Fruit fly (Drosophila melanogaster) whole organism, embryonic: Measurements from ENCODE around the gene Hacd1.

Experiments
- Asciz ChIP-seq: fragments of 200-800 bp; sonication (Bioruptor generic); optimal IDR thresholded peaks from 2 replicates; lab custom pipeline; 2017; ENCODE audit warnings: missing biosample characterization, mild to moderate bottlenecking, missing genetic modification characterization, missing genetic modification reagents
- Atf3 ChIP-seq: fragments of 200-800 bp; sonication (Bioruptor generic); optimal IDR thresholded peaks from 3 replicates; lab custom pipeline; 2016; ENCODE audit warnings: missing biosample characterization, missing genetic modification characterization
- Bgb ChIP-seq: fragments of 200-800 bp; sonication (Bioruptor generic); IDR thresholded peaks from 2 replicates; pipeline ENCODE4 v1.3.6; 2022; ENCODE audit warnings: missing biosample characterization, missing genetic modification characterization; ENCODE audit not compliant: partially characterized antibody
- CG10462 ChIP-seq: fragments of 200-800 bp; sonication (Bioruptor generic); optimal IDR thresholded peaks from 2 replicates; lab custom pipeline; 2016; ENCODE audit warnings: missing biosample characterization, missing genetic modification characterization
- CG10543 ChIP-seq: fragments of 200-800 bp; sonication (Bioruptor generic); optimal IDR thresholded peaks from 3 replicates; lab custom pipeline; 2017; ENCODE audit warnings: missing biosample characterization, mild to moderate bottlenecking, missing genetic modification characterization, moderate library complexity
- CG11504 ChIP-seq: fragments of 200-800 bp; sonication (Bioruptor generic); optimal IDR thresholded peaks from 3 replicates; lab custom pipeline; 2019; ENCODE audit warnings: missing biosample characterization, mild to moderate bottlenecking, missing genetic modification characterization, moderate library complexity
- CG12104 ChIP-seq: fragments of 200-800 bp; sonication (Bioruptor generic); optimal IDR thresholded peaks from 3 replicates; lab custom pipeline; 2016; ENCODE audit warnings: missing biosample characterization, missing genetic modification characterization
- CG14710 ChIP-seq: fragments of 200-800 bp; sonication (Bioruptor generic); optimal IDR thresholded peaks from 3 replicates; lab custom pipeline; 2019; ENCODE audit warnings: missing biosample characterization, mild to moderate bottlenecking, missing genetic modification characterization, moderate library complexity
- CG17328 ChIP-seq: fragments of 200-800 bp; sonication (Bioruptor generic); IDR thresholded peaks from 2 replicates; pipeline ENCODE4 v1.3.6; 2022; ENCODE audit warnings: missing biosample characterization, missing genetic modification characterization
- CG18476 ChIP-seq: fragments of 200-800 bp; sonication (Bioruptor generic); optimal IDR thresholded peaks from 2 replicates; lab custom pipeline; 2016; ENCODE audit warnings: missing biosample characterization, mild to moderate bottlenecking, missing genetic modification characterization
- CG2678 ChIP-seq: fragments of 200-800 bp; sonication (Bioruptor generic); optimal IDR thresholded peaks from 3 replicates; lab custom pipeline; 2019; ENCODE audit warnings: missing biosample characterization, mild to moderate bottlenecking, missing genetic modification characterization, moderate library complexity
- CG2712 ChIP-seq: fragments of 200-800 bp; optimal IDR thresholded peaks from 3 replicates; lab custom pipeline; 2019; ENCODE audit warnings: missing biosample characterization, mild to moderate bottlenecking, missing genetic modification characterization, moderate library complexity
- CG30403 ChIP-seq: fragments of 200-800 bp; sonication (Bioruptor generic); optimal IDR thresholded peaks from 3 replicates; lab custom pipeline; 2016; ENCODE audit warnings: missing biosample characterization, missing genetic modification characterization
- CG33213 ChIP-seq: fragments of 200-800 bp; sonication (Bioruptor generic); optimal IDR thresholded peaks from 3 replicates; lab custom pipeline; 2016; ENCODE audit warnings: missing biosample characterization, missing genetic modification characterization
- CG33557 ChIP-seq: fragments of 200-800 bp; sonication (Bioruptor generic); optimal IDR thresholded peaks from 2 replicates; lab custom pipeline; 2019; ENCODE audit warnings: missing biosample characterization, mild to moderate bottlenecking, missing genetic modification characterization, moderate library complexity
- CG4328 ChIP-seq: fragments of 200-800 bp; sonication (Bioruptor generic); optimal IDR thresholded peaks from 3 replicates; lab custom pipeline; 2017; ENCODE audit warnings: missing biosample characterization, missing genetic modification reagents, missing genetic modification characterization
- CG43689 ChIP-seq: fragments of 200-800 bp; sonication (Bioruptor generic); IDR thresholded peaks from 2 replicates; pipeline ENCODE4 v1.3.6; 2022; ENCODE audit warnings: missing biosample characterization, missing genetic modification characterization
- CG4707 ChIP-seq: fragments of 200-800 bp; sonication (Bioruptor generic); optimal IDR thresholded peaks from 2 replicates; lab custom pipeline; 2018; ENCODE audit warnings: missing biosample characterization, mild to moderate bottlenecking, missing genetic modification characterization, moderate library complexity
- CG6765 ChIP-seq: fragments of 200-800 bp; sonication (Bioruptor generic); optimal IDR thresholded peaks from 3 replicates; lab custom pipeline; 2017; ENCODE audit warnings: missing biosample characterization, mild to moderate bottlenecking, missing genetic modification characterization
- Deaf1 ChIP-seq: fragments of 200-800 bp; optimal IDR thresholded peaks from 3 replicates; lab custom pipeline; 2019; ENCODE audit warnings: missing biosample characterization, mild to moderate bottlenecking, missing genetic modification characterization, moderate library complexity
- Dek ChIP-seq: fragments of 200-800 bp; sonication (Bioruptor generic); optimal IDR thresholded peaks from 3 replicates; lab custom pipeline; 2019; ENCODE audit warnings: missing biosample characterization, mild to moderate bottlenecking, missing genetic modification characterization, moderate library complexity
- Dfd ChIP-seq, 2 experiments: fragments of >200 bp; optimal IDR thresholded peaks; 2 replicates each; lab custom pipeline; 2017; ENCODE audit warnings: missing biosample characterization in 2 of 2, missing genetic modification characterization in 2 of 2
- E2f1 ChIP-seq: fragments of 200-800 bp; sonication (Bioruptor generic); IDR thresholded peaks from 2 replicates; pipeline ENCODE4 v1.3.6; 2022; ENCODE audit warnings: missing biosample characterization, missing genetic modification characterization
- Fer1 ChIP-seq: fragments of 200-800 bp; sonication (Bioruptor generic); optimal IDR thresholded peaks from 2 replicates; lab custom pipeline; 2017; ENCODE audit warnings: missing biosample characterization, mild to moderate bottlenecking, missing genetic modification characterization
- Fer3 ChIP-seq: fragments of 200-800 bp; sonication (Bioruptor generic); optimal IDR thresholded peaks from 2 replicates; lab custom pipeline; 2018; ENCODE audit warnings: missing biosample characterization, mild to moderate bottlenecking, missing genetic modification characterization, moderate library complexity
- Hr51 ChIP-seq, 2 experiments: fragments of 200-800 bp; sonication (Bioruptor generic); optimal IDR thresholded peaks; 2 replicates in 1 of 2; 3 replicates in 1 of 2; lab custom pipeline; 2016 to 2018; ENCODE audit warnings: missing biosample characterization in 2 of 2, missing genetic modification characterization in 2 of 2, mild to moderate bottlenecking in 1 of 2, moderate library complexity in 1 of 2
- Hsf ChIP-seq: fragments of 200-800 bp; sonication (Bioruptor generic); optimal IDR thresholded peaks from 3 replicates; lab custom pipeline; 2016; ENCODE audit warnings: missing biosample characterization, missing genetic modification characterization
- Lhr ChIP-seq: fragments of 200-800 bp; sonication (Bioruptor generic); optimal IDR thresholded peaks from 3 replicates; lab custom pipeline; 2017; ENCODE audit warnings: mild to moderate bottlenecking, missing biosample characterization, missing genetic modification reagents, missing genetic modification characterization
- MBD-R2 ChIP-seq: fragments of 200-800 bp; sonication (Bioruptor generic); IDR thresholded peaks from 2 replicates; pipeline ENCODE4 v1.3.6; 2022; ENCODE audit warnings: missing biosample characterization, missing genetic modification characterization
- Meics ChIP-seq: fragments of 200-800 bp; sonication (Bioruptor generic); optimal IDR thresholded peaks from 2 replicates; lab custom pipeline; 2017; ENCODE audit warnings: missing biosample characterization, mild to moderate bottlenecking, missing genetic modification characterization
- NK7.1 ChIP-seq: fragments of 200-800 bp; sonication (Bioruptor generic); optimal IDR thresholded peaks from 3 replicates; lab custom pipeline; 2016; ENCODE audit warnings: missing biosample characterization, missing genetic modification characterization
- Xbp1 ChIP-seq: fragments of 200-800 bp; sonication (Bioruptor generic); optimal IDR thresholded peaks from 3 replicates; lab custom pipeline; 2016; ENCODE audit warnings: missing biosample characterization, mild to moderate bottlenecking, missing genetic modification characterization
- ab ChIP-seq: fragments of 200-800 bp; sonication (Bioruptor generic); optimal IDR thresholded peaks from 2 replicates; lab custom pipeline; 2016; ENCODE audit warnings: missing biosample characterization, missing genetic modification characterization
- ara ChIP-seq: fragments of 200-800 bp; sonication (Bioruptor generic); IDR thresholded peaks from 2 replicates; pipeline ENCODE4 v1.3.6; 2022; ENCODE audit warnings: missing biosample characterization, missing genetic modification characterization
- bab2 ChIP-seq: fragments of 200-800 bp; sonication (Bioruptor generic); optimal IDR thresholded peaks from 2 replicates; lab custom pipeline; 2016; ENCODE audit warnings: missing biosample characterization, missing genetic modification characterization
- chm ChIP-seq: fragments of 200-800 bp; sonication (Bioruptor generic); IDR thresholded peaks from 2 replicates; pipeline ENCODE4 v1.3.6; 2022; ENCODE audit warnings: missing biosample characterization, missing genetic modification characterization
- crp ChIP-seq, 2 experiments: fragments of 200-800 bp; sonication (Bioruptor generic); optimal IDR thresholded peaks; 2 replicates in 1 of 2; 3 replicates in 1 of 2; lab custom pipeline; 2017; ENCODE audit warnings: missing biosample characterization in 2 of 2, missing genetic modification characterization in 2 of 2, mild to moderate bottlenecking in 1 of 2, moderate library complexity in 1 of 2
- dmrt99B ChIP-seq: fragments of 200-800 bp; sonication (Bioruptor generic); optimal IDR thresholded peaks from 2 replicates; lab custom pipeline; 2018; ENCODE audit warnings: missing biosample characterization, mild to moderate bottlenecking, missing genetic modification characterization, moderate library complexity
- dpn ChIP-seq, 2 experiments: fragments of 200-800 bp; sonication (Bioruptor generic); optimal IDR thresholded peaks; 3 replicates each; lab custom pipeline; 2016; ENCODE audit warnings: missing biosample characterization in 2 of 2, missing genetic modification characterization in 2 of 2
- ems ChIP-seq: fragments of 200-800 bp; sonication (Bioruptor generic); optimal IDR thresholded peaks from 3 replicates; lab custom pipeline; 2016; ENCODE audit warnings: missing biosample characterization, missing genetic modification characterization
- ftz-f1 ChIP-seq: fragments of 200-800 bp; sonication (Bioruptor generic); optimal IDR thresholded peaks from 2 replicates; lab custom pipeline; 2016; ENCODE audit warnings: missing biosample characterization, missing genetic modification characterization
- gcm ChIP-seq: fragments of 200-800 bp; sonication (Bioruptor generic); optimal IDR thresholded peaks from 2 replicates; lab custom pipeline; 2019; ENCODE audit warnings: missing biosample characterization, mild to moderate bottlenecking, missing genetic modification characterization, moderate library complexity
- gro ChIP-seq: fragments of 200-800 bp; sonication (Bioruptor generic); optimal IDR thresholded peaks from 2 replicates; lab custom pipeline; 2016; ENCODE audit warnings: missing biosample characterization, missing genetic modification characterization
- nom ChIP-seq: fragments of 200-800 bp; sonication (Bioruptor generic); optimal IDR thresholded peaks from 2 replicates; lab custom pipeline; 2017; ENCODE audit warnings: missing biosample characterization, missing genetic modification characterization, mild to moderate bottlenecking, moderate library complexity, missing genetic modification reagents
- schlank ChIP-seq: fragments of 200-800 bp; sonication (Bioruptor generic); optimal IDR thresholded peaks from 2 replicates; lab custom pipeline; 2018; ENCODE audit warnings: missing biosample characterization, mild to moderate bottlenecking, missing genetic modification characterization
- sob ChIP-seq: fragments of 200-800 bp; sonication (Bioruptor generic); IDR thresholded peaks from 2 replicates; pipeline ENCODE4 v1.3.6; 2022; ENCODE audit warnings: missing biosample characterization, missing genetic modification characterization
- wek ChIP-seq: fragments of 200-800 bp; sonication (Bioruptor generic); optimal IDR thresholded peaks from 3 replicates; lab custom pipeline; 2018; ENCODE audit warnings: missing biosample characterization, mild to moderate bottlenecking, missing genetic modification characterization, moderate library complexity
- z ChIP-seq: fragments of 200-800 bp; sonication (Bioruptor generic); IDR thresholded peaks from 3 replicates; pipeline ENCODE4 v1.3.6; 2022; ENCODE audit warnings: missing biosample characterization, missing genetic modification characterization

Gene Hacd1

dm6 chr2L:12002922-12003791 lies 1.1 kb upstream of the Hacd1 start (continued):
- no peak for TF ChIP-seq CG17328 (GFP tag; lab: Robert Waterston, UW)
- peak in 1 of 2 experiments; percentile 51 for TF ChIP-seq Hr51 (GFP tag; optimal IDR thresholded peaks at IDR 0.05; lab: Kevin White, UChicago)
- TF ChIP-seq Xbp1 (GFP tag; lab: Kevin White, UChicago): peak; percentile 63
- TF ChIP-seq CG30403 (GFP tag; lab: Kevin White, UChicago): peak; percentile 55
- TF ChIP-seq Dek (tag; lab: Kevin White, UChicago): peak; percentile 43
- TF ChIP-seq ftz-f1: peak; percentile 97
- peak; percentile 33 for TF ChIP-seq CG11504
- TF ChIP-seq gro (GFP tag; lab: Kevin White, UChicago): peak; percentile 72
- no peak for TF ChIP-seq Atf3
- TF ChIP-seq wek (GFP tag; lab: Kevin White, UChicago): peak; percentile 0
- TF ChIP-seq CG14710: no peak
- peak in 1 of 2 experiments; percentile 58 for TF ChIP-seq crp (GFP tag; optimal IDR thresholded peaks at IDR 0.05; lab: Kevin White, UChicago)
- TF ChIP-seq CG10543 (GFP tag; lab: Kevin White, UChicago): peak; percentile 99
- peak; percentile 38 to 41 for TF ChIP-seq dpn (GFP tag; optimal IDR thresholded peaks at IDR 0.05; lab: Kevin White, UChicago)
- peak; percentile 22 for TF ChIP-seq CG4328 (GFP tag; lab: Kevin White, UChicago)
- TF ChIP-seq CG33213 (GFP tag; lab: Kevin White, UChicago): peak; percentile 10
- peak; percentile 25 for TF ChIP-seq bab2 (GFP tag; lab: Kevin White, UChicago)
- peak; percentile 100 for TF ChIP-seq CG4707
- peak; percentile 63 for TF ChIP-seq CG2712 (tag; lab: Kevin White, UChicago)
- TF ChIP-seq CG6765 (GFP tag; lab: Kevin White, UChicago): peak; percentile 15
- peak; percentile 49 for TF ChIP-seq CG2678
- peak; percentile 92 for TF ChIP-seq Fer1
- no peak for TF ChIP-seq E2f1 (GFP tag; lab: Robert Waterston, UW)
- no peak for TF ChIP-seq Asciz (GFP tag; lab: Kevin White, UChicago)
- TF ChIP-seq CG12104 (GFP tag; lab: Kevin White, UChicago): peak; percentile 1
- peak; percentile 95 for TF ChIP-seq Lhr
- peak; percentile 8 for TF ChIP-seq schlank (tag; lab: Kevin White, UChicago)
- TF ChIP-seq NK7.1 (GFP tag; lab: Kevin White, UChicago): no peak
- TF ChIP-seq Deaf1: peak; percentile 94
- peak; percentile 1 for TF ChIP-seq ems
- TF ChIP-seq z (GFP tag; lab: Robert Waterston, UW): no peak
- no peak for TF ChIP-seq MBD-R2 (GFP tag; lab: Robert Waterston, UW)
- peak; percentile 31 for TF ChIP-seq Meics (GFP tag; lab: Kevin White, UChicago)
- TF ChIP-seq dmrt99B (tag; lab: Kevin White, UChicago): peak; percentile 44
- TF ChIP-seq ara: no peak
- TF ChIP-seq gcm (GFP tag; lab: Kevin White, UChicago): peak; percentile 94
- TF ChIP-seq CG43689 (GFP tag; lab: Robert Waterston, UW): no peak
- peak; percentile 0 for TF ChIP-seq CG33557 (GFP tag; lab: Kevin White, UChicago)
- peak; percentile 11 for TF ChIP-seq Hsf
- peak; percentile 60 for TF ChIP-seq nom (GFP tag; lab: Kevin White, UChicago)
- TF ChIP-seq ab (GFP tag; lab: Kevin White, UChicago): no peak
- TF ChIP-seq Bgb (GFP tag; lab: Robert Waterston, UW): no peak
- TF ChIP-seq chm (GFP tag; lab: Robert Waterston, UW): no peak
- peak; percentile 4 for TF ChIP-seq CG10462 (GFP tag; lab: Kevin White, UChicago)
- TF ChIP-seq Fer3 (tag; lab: Kevin White, UChicago): peak; percentile 43
- TF ChIP-seq CG18476 (GFP tag; lab: Kevin White, UChicago): no peak
- no peak for TF ChIP-seq sob (GFP tag; lab: Robert Waterston, UW)
- no peak for TF ChIP-seq Dfd (GFP tag; optimal IDR thresholded peaks at IDR 0.05; lab: Kevin White, UChicago)
